Fruit fly (Drosophila melanogaster) whole organism, embryonic: Measurements from ENCODE around the gene CG15027.

Experiments used
- ATbp ChIP-seq: fragments of 200-800 bp; sonication (Bioruptor generic); optimal IDR thresholded peaks from 2 replicates; lab custom pipeline; 2017; ENCODE audit warnings: missing biosample characterization, mild to moderate bottlenecking, missing genetic modification characterization, missing genetic modification reagents
- B-H2 ChIP-seq: fragments of 200-800 bp; sonication (Bioruptor generic); optimal IDR thresholded peaks from 2 replicates; lab custom pipeline; 2018; ENCODE audit warnings: missing biosample characterization, mild to moderate bottlenecking, missing genetic modification characterization
- Blimp-1 ChIP-seq: fragments of 200-800 bp; sonication (Bioruptor generic); optimal IDR thresholded peaks from 3 replicates; lab custom pipeline; 2018; ENCODE audit warnings: missing biosample characterization, missing genetic modification characterization, mild to moderate bottlenecking, moderate library complexity, missing genetic modification reagents
- CG14014 ChIP-seq: fragments of 200-800 bp; sonication (Bioruptor generic); IDR thresholded peaks from 2 replicates; pipeline ENCODE4 v1.3.6; 2022; ENCODE audit warnings: missing biosample characterization, missing genetic modification characterization
- CG15011 ChIP-seq: fragments of 200-800 bp; sonication (Bioruptor generic); optimal IDR thresholded peaks from 3 replicates; lab custom pipeline; 2018; ENCODE audit warnings: missing biosample characterization, mild to moderate bottlenecking, missing genetic modification characterization
- CG1647 ChIP-seq: fragments of 200-800 bp; sonication (Bioruptor generic); optimal IDR thresholded peaks from 3 replicates; lab custom pipeline; 2016; ENCODE audit warnings: missing biosample characterization, missing genetic modification characterization
- CG17612 ChIP-seq: fragments of 200-800 bp; sonication (Bioruptor generic); IDR thresholded peaks from 2 replicates; pipeline ENCODE4 v1.3.6; 2022; ENCODE audit warnings: missing biosample characterization, missing genetic modification characterization
- CG18764 ChIP-seq: fragments of 200-800 bp; sonication (Bioruptor generic); optimal IDR thresholded peaks from 3 replicates; lab custom pipeline; 2016; ENCODE audit warnings: missing biosample characterization, missing genetic modification characterization
- CG3995 ChIP-seq: fragments of 200-800 bp; sonication (Bioruptor generic); optimal IDR thresholded peaks from 3 replicates; lab custom pipeline; 2016; ENCODE audit warnings: missing biosample characterization, missing genetic modification characterization
- CG42726 ChIP-seq: fragments of 200-800 bp; sonication (Bioruptor generic); IDR thresholded peaks from 2 replicates; pipeline ENCODE4 v1.3.6; 2022; ENCODE audit warnings: missing biosample characterization, missing genetic modification characterization; ENCODE audit not compliant: partially characterized antibody
- CG4404 ChIP-seq: fragments of 200-800 bp; sonication (Bioruptor generic); IDR thresholded peaks from 2 replicates; pipeline ENCODE4 v1.3.6; 2022; ENCODE audit warnings: missing biosample characterization, missing genetic modification characterization
- CG5953 ChIP-seq: fragments of 200-800 bp; sonication (Bioruptor generic); IDR thresholded peaks from 2 replicates; pipeline ENCODE4 v1.3.6; 2022; ENCODE audit warnings: missing biosample characterization, missing genetic modification characterization
- CG6765 ChIP-seq: fragments of 200-800 bp; sonication (Bioruptor generic); optimal IDR thresholded peaks from 3 replicates; lab custom pipeline; 2017; ENCODE audit warnings: missing biosample characterization, mild to moderate bottlenecking, missing genetic modification characterization
- CG8765 ChIP-seq: fragments of 200-800 bp; sonication (Bioruptor generic); IDR thresholded peaks from 2 replicates; pipeline ENCODE4 v1.3.6; 2022; ENCODE audit warnings: missing biosample characterization, missing genetic modification characterization
- CG8924 ChIP-seq: fragments of 200-800 bp; optimal IDR thresholded peaks from 3 replicates; lab custom pipeline; 2019; ENCODE audit warnings: missing biosample characterization, mild to moderate bottlenecking, missing genetic modification characterization, moderate library complexity
- CG8944 ChIP-seq: fragments of 200-800 bp; sonication (Bioruptor generic); optimal IDR thresholded peaks from 3 replicates; lab custom pipeline; 2016; ENCODE audit warnings: missing biosample characterization, missing genetic modification characterization
- CHES-1-like ChIP-seq: fragments of 200-800 bp; sonication (Bioruptor generic); optimal IDR thresholded peaks from 2 replicates; lab custom pipeline; 2016; ENCODE audit warnings: missing biosample characterization, missing genetic modification characterization
- Camta ChIP-seq: fragments of 200-800 bp; sonication (Bioruptor generic); optimal IDR thresholded peaks from 2 replicates; lab custom pipeline; 2016; ENCODE audit warnings: missing biosample characterization, missing genetic modification characterization
- Dp ChIP-seq: fragments of 200-800 bp; sonication (Bioruptor generic); optimal IDR thresholded peaks from 2 replicates; lab custom pipeline; 2018; ENCODE audit warnings: missing biosample characterization, mild to moderate bottlenecking, missing genetic modification characterization, moderate library complexity
- ERR ChIP-seq: fragments of 200-800 bp; sonication (Bioruptor generic); optimal IDR thresholded peaks from 2 replicates; lab custom pipeline; 2016; ENCODE audit warnings: missing biosample characterization, missing genetic modification characterization
- Eip74EF ChIP-seq, 2 experiments: fragments of 200-800 bp in 1 of 2; fragments of >200 bp in 1 of 2; sonication (Bioruptor generic) in 1 of 2; optimal IDR thresholded peaks; 2 replicates each; lab custom pipeline; 2017 to 2019; ENCODE audit warnings: missing biosample characterization in 2 of 2, missing genetic modification characterization in 2 of 2, mild to moderate bottlenecking in 1 of 2, moderate library complexity in 1 of 2
- HLH4C ChIP-seq: fragments of 200-800 bp; sonication (Bioruptor generic); IDR thresholded peaks from 3 replicates; pipeline ENCODE4 v1.3.6; 2022; ENCODE audit warnings: missing biosample characterization, missing genetic modification characterization; ENCODE audit not compliant: partially characterized antibody
- Med ChIP-seq: fragments of 200-800 bp; sonication (Bioruptor generic); peaks from one replicate; lab custom pipeline; 2016; ENCODE audit warnings: missing biosample characterization, missing genetic modification characterization, mild to moderate bottlenecking, inconsistent platforms, moderate library complexity
- Mrtf ChIP-seq: fragments of 200-800 bp; sonication (Bioruptor generic); IDR thresholded peaks from 3 replicates; pipeline ENCODE4 v1.3.6; 2022; ENCODE audit warnings: missing biosample characterization, missing genetic modification characterization
- NK7.1 ChIP-seq: fragments of 200-800 bp; sonication (Bioruptor generic); optimal IDR thresholded peaks from 3 replicates; lab custom pipeline; 2016; ENCODE audit warnings: missing biosample characterization, missing genetic modification characterization
- PHDP ChIP-seq: fragments of 200-800 bp; sonication (Bioruptor generic); optimal IDR thresholded peaks from 3 replicates; lab custom pipeline; 2018; ENCODE audit warnings: missing biosample characterization, mild to moderate bottlenecking, missing genetic modification characterization, moderate library complexity
- Ravus ChIP-seq: fragments of 200-800 bp; sonication (Bioruptor generic); IDR thresholded peaks from 2 replicates; pipeline ENCODE4 v1.3.6; 2022; ENCODE audit warnings: missing biosample characterization, missing genetic modification characterization
- Side ChIP-seq: fragments of 200-800 bp; sonication (Bioruptor generic); optimal IDR thresholded peaks from 2 replicates; lab custom pipeline; 2016; ENCODE audit warnings: missing biosample characterization, missing genetic modification characterization
- Ssrp ChIP-seq: fragments of 200-800 bp; sonication (Bioruptor generic); optimal IDR thresholded peaks from 2 replicates; lab custom pipeline; 2018; ENCODE audit warnings: missing biosample characterization, mild to moderate bottlenecking, missing genetic modification characterization, moderate library complexity
- aop ChIP-seq: fragments of 200-800 bp; sonication (Bioruptor generic); IDR thresholded peaks from 2 replicates; pipeline ENCODE4 v1.3.6; 2022; ENCODE audit warnings: missing biosample characterization, missing genetic modification characterization
- chinmo ChIP-seq: fragments of 200-800 bp; sonication (Bioruptor generic); IDR thresholded peaks from 4 replicates; pipeline ENCODE4 v1.3.6; 2022; ENCODE audit warnings: missing biosample characterization, missing genetic modification characterization; ENCODE audit not compliant: partially characterized antibody
- ci ChIP-seq: fragments of 200-800 bp; sonication (Bioruptor generic); IDR thresholded peaks from 3 replicates; pipeline ENCODE4 v1.3.6; 2022; ENCODE audit warnings: missing biosample characterization, missing genetic modification characterization
- dan ChIP-seq: fragments of 200-800 bp; sonication (Bioruptor generic); IDR thresholded peaks from 2 replicates; pipeline ENCODE4 v1.3.6; 2022; ENCODE audit warnings: missing biosample characterization, missing genetic modification characterization
- emc ChIP-seq: fragments of 200-800 bp; sonication (Bioruptor generic); optimal IDR thresholded peaks from 2 replicates; lab custom pipeline; 2016; ENCODE audit warnings: missing biosample characterization, missing genetic modification characterization
- fd102C ChIP-seq: fragments of 200-800 bp; sonication (Bioruptor generic); optimal IDR thresholded peaks from 2 replicates; lab custom pipeline; 2018; ENCODE audit warnings: missing biosample characterization, mild to moderate bottlenecking, missing genetic modification characterization, moderate library complexity
- fd96Cb ChIP-seq: fragments of 200-800 bp; sonication (Bioruptor generic); optimal IDR thresholded peaks from 2 replicates; lab custom pipeline; 2018; ENCODE audit warnings: missing biosample characterization, mild to moderate bottlenecking, missing genetic modification characterization, moderate library complexity
- hkb ChIP-seq, 2 experiments: fragments of 200-800 bp in 1 of 2; fragments of >200 bp in 1 of 2; sonication (Bioruptor generic) in 1 of 2; IDR thresholded peaks in 1 of 2; optimal IDR thresholded peaks in 1 of 2; 2 replicates each; pipeline versions ENCODE4 v1.3.6 to Lab custom; 2017 to 2022; ENCODE audit warnings: missing biosample characterization in 1 of 2, missing genetic modification characterization in 1 of 2
- inv ChIP-seq: fragments of 200-800 bp; sonication (Bioruptor generic); IDR thresholded peaks from 2 replicates; pipeline ENCODE4 v1.3.6; 2022; ENCODE audit warnings: missing biosample characterization, missing genetic modification characterization; ENCODE audit not compliant: partially characterized antibody
- jumu ChIP-seq: fragments of 200-800 bp; sonication (Bioruptor generic); optimal IDR thresholded peaks from 3 replicates; lab custom pipeline; 2016; ENCODE audit warnings: missing biosample characterization, missing genetic modification characterization
- lab ChIP-seq: fragments of 200-800 bp; sonication (Bioruptor generic); optimal IDR thresholded peaks from 3 replicates; lab custom pipeline; 2017; ENCODE audit warnings: missing biosample characterization, missing genetic modification characterization, mild to moderate bottlenecking, moderate library complexity, missing genetic modification reagents
- mam ChIP-seq: fragments of 200-800 bp; sonication (Bioruptor generic); optimal IDR thresholded peaks from 3 replicates; lab custom pipeline; 2016; ENCODE audit warnings: missing biosample characterization, missing genetic modification characterization
- mirr ChIP-seq: fragments of 200-800 bp; sonication (Bioruptor generic); optimal IDR thresholded peaks from 3 replicates; lab custom pipeline; 2018; ENCODE audit warnings: missing biosample characterization, mild to moderate bottlenecking, missing genetic modification characterization
- mld ChIP-seq: fragments of 200-800 bp; sonication (Bioruptor generic); IDR thresholded peaks from 3 replicates; pipeline ENCODE4 v1.3.6; 2022; ENCODE audit warnings: missing biosample characterization, missing genetic modification characterization; ENCODE audit not compliant: partially characterized antibody
- onecut ChIP-seq: fragments of 200-800 bp; sonication (Bioruptor generic); IDR thresholded peaks from 2 replicates; pipeline ENCODE4 v1.3.6; 2022; ENCODE audit warnings: missing biosample characterization, missing genetic modification characterization
- pzg ChIP-seq: fragments of 200-800 bp; sonication (Bioruptor generic); optimal IDR thresholded peaks from 3 replicates; lab custom pipeline; 2018; ENCODE audit warnings: missing biosample characterization, mild to moderate bottlenecking, missing genetic modification characterization, moderate library complexity
- ro ChIP-seq: fragments of 200-800 bp; sonication (Bioruptor generic); IDR thresholded peaks from 2 replicates; pipeline ENCODE4 v1.3.6; 2022; ENCODE audit warnings: missing biosample characterization, missing genetic modification characterization
- sd ChIP-seq: fragments of 200-800 bp; sonication (Bioruptor generic); optimal IDR thresholded peaks from 3 replicates; lab custom pipeline; 2018; ENCODE audit warnings: missing biosample characterization, mild to moderate bottlenecking, missing genetic modification characterization, moderate library complexity
- sima ChIP-seq: fragments of 200-800 bp; sonication (Bioruptor generic); optimal IDR thresholded peaks from 2 replicates; lab custom pipeline; 2016; ENCODE audit warnings: missing biosample characterization, missing genetic modification characterization
- stwl ChIP-seq: fragments of 200-800 bp; sonication (Bioruptor generic); optimal IDR thresholded peaks from 3 replicates; lab custom pipeline; 2018; ENCODE audit warnings: missing biosample characterization, mild to moderate bottlenecking, missing genetic modification characterization, moderate library complexity
- unpg ChIP-seq: fragments of 200-800 bp; sonication (Bioruptor generic); optimal IDR thresholded peaks from 3 replicates; lab custom pipeline; 2018; ENCODE audit warnings: missing biosample characterization, mild to moderate bottlenecking, missing genetic modification characterization, moderate library complexity
- yki ChIP-seq: fragments of >200 bp; optimal IDR thresholded peaks from 3 replicates; lab custom pipeline; 2018

Gene CG15027

DNA sequence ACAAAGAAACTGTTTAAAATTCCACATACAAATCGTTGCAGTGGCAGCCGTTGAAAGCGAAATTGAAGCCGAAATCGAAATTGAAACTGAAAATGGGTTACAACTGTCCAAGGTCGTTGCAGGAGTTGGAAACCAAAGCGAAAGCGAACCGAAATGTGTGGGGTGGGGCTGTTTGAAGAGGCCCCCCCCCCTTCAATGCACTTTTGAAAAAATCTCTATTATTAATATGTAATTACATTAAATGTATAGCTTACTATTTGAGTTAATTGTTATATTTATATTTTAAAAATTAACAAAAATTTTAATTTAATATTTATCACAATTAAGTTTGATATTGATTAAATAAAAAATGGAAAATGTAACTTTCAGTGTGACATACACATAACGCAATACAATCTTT is 36.1 kb upstream of the CG15027 start (continued):
- no peak for TF ChIP-seq Camta (GFP tag; lab: Kevin White, UChicago)
- no peak for TF ChIP-seq CG6765 (GFP tag; lab: Kevin White, UChicago)
- TF ChIP-seq CG3995 (GFP tag; lab: Kevin White, UChicago), result no peak
- TF ChIP-seq sd, result no peak
- no peak for TF ChIP-seq CG4404 (GFP tag; lab: Robert Waterston, UW)
- TF ChIP-seq Ravus (GFP tag; lab: Robert Waterston, UW), result no peak
- TF ChIP-seq jumu (GFP tag; lab: Kevin White, UChicago), result no peak
- TF ChIP-seq ERR, result no peak
- no peak for TF ChIP-seq Mrtf (GFP tag; lab: Robert Waterston, UW)
- TF ChIP-seq aop (GFP tag; lab: Robert Waterston, UW), result no peak
- TF ChIP-seq mirr (GFP tag; lab: Kevin White, UChicago), result no peak
- TF ChIP-seq Side (GFP tag; lab: Kevin White, UChicago), result no peak
- TF ChIP-seq B-H2 (GFP tag; lab: Kevin White, UChicago), result no peak
- no peak for TF ChIP-seq mam
- TF ChIP-seq mld (GFP tag; lab: Robert Waterston, UW), result no peak
- TF ChIP-seq CG42726, result no peak
- peak in 1 of 2 experiments; percentile 29 for TF ChIP-seq Eip74EF (GFP tag; optimal IDR thresholded peaks at IDR 0.05; lab: Kevin White, UChicago)
- no peak for TF ChIP-seq ATbp (GFP tag; lab: Kevin White, UChicago)
- TF ChIP-seq CHES-1-like, result no peak
- no peak for TF ChIP-seq CG14014 (GFP tag; lab: Robert Waterston, UW)
- no peak for TF ChIP-seq onecut (GFP tag; lab: Robert Waterston, UW)
- TF ChIP-seq Dp, result no peak
- no peak for TF ChIP-seq ci (GFP tag; lab: Robert Waterston, UW)
- no peak for TF ChIP-seq dan (GFP tag; lab: Robert Waterston, UW)
- TF ChIP-seq HLH4C (GFP tag; lab: Robert Waterston, UW), result no peak
- TF ChIP-seq inv, result no peak
- no peak for TF ChIP-seq PHDP (tag; lab: Kevin White, UChicago)
- peak; percentile 17 for TF ChIP-seq fd96Cb (tag; lab: Kevin White, UChicago)
- no peak for TF ChIP-seq CG18764 (GFP tag; lab: Kevin White, UChicago)
- no peak for TF ChIP-seq yki (lab: Kevin White, UChicago)
- TF ChIP-seq CG8765 (GFP tag; lab: Robert Waterston, UW), result no peak
- no peak for TF ChIP-seq fd102C (GFP tag; lab: Kevin White, UChicago)
- TF ChIP-seq hkb (optimal IDR thresholded peaks at IDR 0.05; lab: Kevin White, UChicago), result no peak
- peak; percentile 48; the same call in 1 of the 2 replicates for TF ChIP-seq hkb (GFP tag; IDR thresholded peaks at IDR 0.05; lab: Robert Waterston, UW)
- TF ChIP-seq lab, result no peak
- peak; percentile 99 for TF ChIP-seq Blimp-1
- TF ChIP-seq CG8924 (tag; lab: Kevin White, UChicago), result peak; percentile 52
- peak; percentile 16 for TF ChIP-seq unpg (GFP tag; lab: Kevin White, UChicago)
- TF ChIP-seq CG15011 (GFP tag; lab: Kevin White, UChicago), result no peak
- no peak for TF ChIP-seq sima (GFP tag; lab: Kevin White, UChicago)
- no peak for TF ChIP-seq emc
- TF ChIP-seq ro (GFP tag; lab: Robert Waterston, UW), result no peak
- no peak for TF ChIP-seq pzg (GFP tag; lab: Kevin White, UChicago)
- TF ChIP-seq CG17612 (GFP tag; lab: Robert Waterston, UW), result no peak
- no peak for TF ChIP-seq Ssrp (tag; lab: Kevin White, UChicago)
- TF ChIP-seq CG1647, result no peak
- no peak for TF ChIP-seq CG8944 (GFP tag; lab: Kevin White, UChicago)
- no peak for TF ChIP-seq chinmo (GFP tag; lab: Robert Waterston, UW)
- TF ChIP-seq NK7.1 (GFP tag; lab: Kevin White, UChicago), result no peak
- TF ChIP-seq Med (GFP tag; lab: Kevin White, UChicago), result no peak
- no peak for TF ChIP-seq CG5953 (GFP tag; lab: Robert Waterston, UW)
- no peak for TF ChIP-seq stwl (tag; lab: Kevin White, UChicago)
